Fruit fly (Drosophila melanogaster) whole organism, embryonic: ENCODE results near the gene CG14961.

Source experiments
- Blimp-1 ChIP-seq: fragments of 200-800 bp; sonication (Bioruptor generic); optimal IDR thresholded peaks from 3 replicates; lab custom pipeline; 2018; ENCODE audit warnings: missing biosample characterization, missing genetic modification characterization, mild to moderate bottlenecking, moderate library complexity, missing genetic modification reagents
- CG10209 ChIP-seq: fragments of 200-800 bp; sonication (Bioruptor generic); optimal IDR thresholded peaks from 3 replicates; lab custom pipeline; 2017; ENCODE audit warnings: missing biosample characterization, mild to moderate bottlenecking, missing genetic modification characterization, missing genetic modification reagents
- CG10543 ChIP-seq: fragments of 200-800 bp; sonication (Bioruptor generic); optimal IDR thresholded peaks from 3 replicates; lab custom pipeline; 2017; ENCODE audit warnings: missing biosample characterization, mild to moderate bottlenecking, missing genetic modification characterization, moderate library complexity
- CG10979 ChIP-seq: fragments of 200-800 bp; sonication (Bioruptor generic); optimal IDR thresholded peaks from 2 replicates; lab custom pipeline; 2018; ENCODE audit warnings: missing biosample characterization, mild to moderate bottlenecking, missing genetic modification characterization, moderate library complexity
- CG13424 ChIP-seq: fragments of 200-800 bp; sonication (Bioruptor generic); optimal IDR thresholded peaks from 2 replicates; lab custom pipeline; 2019; ENCODE audit warnings: missing biosample characterization, mild to moderate bottlenecking, missing genetic modification characterization, moderate library complexity
- CG17912 ChIP-seq: fragments of 200-800 bp; sonication (Bioruptor generic); optimal IDR thresholded peaks from 2 replicates; lab custom pipeline; 2018; ENCODE audit warnings: missing biosample characterization, mild to moderate bottlenecking, missing genetic modification characterization
- CG2120 ChIP-seq: fragments of 200-800 bp; sonication (Bioruptor generic); optimal IDR thresholded peaks from 3 replicates; lab custom pipeline; 2016; ENCODE audit warnings: missing biosample characterization, missing genetic modification characterization
- CG2129 ChIP-seq: fragments of 200-800 bp; sonication (Bioruptor generic); IDR thresholded peaks from 2 replicates; pipeline ENCODE4 v1.3.6; 2022; ENCODE audit warnings: missing biosample characterization, missing genetic modification characterization; ENCODE audit not compliant: partially characterized antibody
- CG30431 ChIP-seq: fragments of 200-800 bp; sonication (Bioruptor generic); optimal IDR thresholded peaks from 2 replicates; lab custom pipeline; 2017; ENCODE audit warnings: missing biosample characterization, missing genetic modification characterization
- CG31224 ChIP-seq: fragments of 200-800 bp; sonication (Bioruptor generic); IDR thresholded peaks from 2 replicates; pipeline ENCODE4 v1.3.6; 2022; ENCODE audit warnings: missing biosample characterization, missing genetic modification characterization
- CG3281 ChIP-seq: fragments of 200-800 bp; sonication (Bioruptor generic); optimal IDR thresholded peaks from 3 replicates; lab custom pipeline; 2017; ENCODE audit warnings: missing biosample characterization, mild to moderate bottlenecking, missing genetic modification characterization
- CG4282 ChIP-seq: fragments of 200-800 bp; sonication (Bioruptor generic); optimal IDR thresholded peaks from 2 replicates; lab custom pipeline; 2016; ENCODE audit warnings: missing biosample characterization, missing genetic modification characterization
- CG6689 ChIP-seq: fragments of 200-800 bp; sonication (Bioruptor generic); IDR thresholded peaks from 2 replicates; pipeline ENCODE4 v1.3.6; 2022; ENCODE audit warnings: missing biosample characterization, missing genetic modification characterization
- CG6765 ChIP-seq: fragments of 200-800 bp; sonication (Bioruptor generic); optimal IDR thresholded peaks from 3 replicates; lab custom pipeline; 2017; ENCODE audit warnings: missing biosample characterization, mild to moderate bottlenecking, missing genetic modification characterization
- CG6813 ChIP-seq: fragments of 200-800 bp; sonication (Bioruptor generic); optimal IDR thresholded peaks from 2 replicates; lab custom pipeline; 2017; ENCODE audit warnings: missing biosample characterization, missing genetic modification characterization, mild to moderate bottlenecking, moderate library complexity, missing genetic modification reagents
- CG8924 ChIP-seq: fragments of 200-800 bp; optimal IDR thresholded peaks from 3 replicates; lab custom pipeline; 2019; ENCODE audit warnings: missing biosample characterization, mild to moderate bottlenecking, missing genetic modification characterization, moderate library complexity
- CG9727 ChIP-seq: fragments of 200-800 bp; sonication (Bioruptor generic); optimal IDR thresholded peaks from 3 replicates; lab custom pipeline; 2017; ENCODE audit warnings: missing biosample characterization, mild to moderate bottlenecking, missing genetic modification characterization
- CG9797 ChIP-seq: fragments of 200-800 bp; sonication (Bioruptor generic); optimal IDR thresholded peaks from 3 replicates; lab custom pipeline; 2018; ENCODE audit warnings: missing biosample characterization, mild to moderate bottlenecking, missing genetic modification characterization
- Camta ChIP-seq: fragments of 200-800 bp; sonication (Bioruptor generic); optimal IDR thresholded peaks from 2 replicates; lab custom pipeline; 2016; ENCODE audit warnings: missing biosample characterization, missing genetic modification characterization
- Dll ChIP-seq: fragments of 200-800 bp; sonication (Bioruptor generic); IDR thresholded peaks from 4 replicates; pipeline ENCODE4 v1.3.6; 2022; ENCODE audit warnings: missing biosample characterization, missing genetic modification characterization; ENCODE audit not compliant: partially characterized antibody
- GATAe ChIP-seq: fragments of 200-800 bp; sonication (Bioruptor generic); conservative IDR thresholded peaks from 2 replicates; pipeline ENCODE4 v1.3.6; 2022; ENCODE audit warnings: missing biosample characterization, missing genetic modification characterization
- Gug ChIP-seq: fragments of 200-800 bp; sonication (Bioruptor generic); IDR thresholded peaks from 4 replicates; pipeline ENCODE4 v1.3.6; 2022; ENCODE audit warnings: missing biosample characterization, missing genetic modification characterization
- Mad ChIP-seq: fragments of 200-800 bp; sonication (Bioruptor generic); optimal IDR thresholded peaks from 2 replicates; lab custom pipeline; 2016; ENCODE audit warnings: missing biosample characterization, missing genetic modification characterization
- PHDP ChIP-seq: fragments of 200-800 bp; sonication (Bioruptor generic); optimal IDR thresholded peaks from 3 replicates; lab custom pipeline; 2018; ENCODE audit warnings: missing biosample characterization, mild to moderate bottlenecking, missing genetic modification characterization, moderate library complexity
- Side ChIP-seq: fragments of 200-800 bp; sonication (Bioruptor generic); optimal IDR thresholded peaks from 2 replicates; lab custom pipeline; 2016; ENCODE audit warnings: missing biosample characterization, missing genetic modification characterization
- Sry-β ChIP-seq: fragments of 200-800 bp; sonication (Bioruptor generic); optimal IDR thresholded peaks from 2 replicates; lab custom pipeline; 2018; ENCODE audit warnings: missing biosample characterization, mild to moderate bottlenecking, missing genetic modification characterization, moderate library complexity
- Trl ChIP-seq, 3 experiments: fragments of >200 bp in 2 of 3; fragments of 200-800 bp in 1 of 3; sonication (Bioruptor generic) in 1 of 3; optimal IDR thresholded peaks; 2 replicates in 1 of 3; 3 replicates in 2 of 3; lab custom pipeline; 2016 to 2017; ENCODE audit warnings: missing biosample characterization in 1 of 3, missing genetic modification characterization in 1 of 3
- ac ChIP-seq: fragments of 200-800 bp; sonication (Bioruptor generic); optimal IDR thresholded peaks from 3 replicates; lab custom pipeline; 2017; ENCODE audit warnings: missing biosample characterization, mild to moderate bottlenecking, missing genetic modification characterization
- cato ChIP-seq: fragments of 200-800 bp; sonication (Bioruptor generic); optimal IDR thresholded peaks from 2 replicates; lab custom pipeline; 2016; ENCODE audit warnings: missing biosample characterization, missing genetic modification characterization, borderline replicate concordance
- caup ChIP-seq: fragments of 200-800 bp; sonication (Bioruptor generic); optimal IDR thresholded peaks from 3 replicates; lab custom pipeline; 2017; ENCODE audit warnings: missing biosample characterization, mild to moderate bottlenecking, missing genetic modification characterization, moderate library complexity; ENCODE audit not compliant: severe bottlenecking
- crc ChIP-seq: fragments of 200-800 bp; sonication (Bioruptor generic); optimal IDR thresholded peaks from 2 replicates; lab custom pipeline; 2016; ENCODE audit warnings: missing biosample characterization, missing genetic modification characterization
- cwo ChIP-seq: fragments of 200-800 bp; sonication (Bioruptor generic); optimal IDR thresholded peaks from 3 replicates; lab custom pipeline; 2017; ENCODE audit warnings: missing biosample characterization, missing genetic modification characterization, mild to moderate bottlenecking, moderate library complexity, missing genetic modification reagents
- dm ChIP-seq: fragments of 200-800 bp; sonication (Bioruptor generic); optimal IDR thresholded peaks from 3 replicates; lab custom pipeline; 2016; ENCODE audit warnings: missing biosample characterization, missing genetic modification characterization
- grn ChIP-seq: fragments of 200-800 bp; sonication (Bioruptor generic); optimal IDR thresholded peaks from 3 replicates; lab custom pipeline; 2017; ENCODE audit warnings: missing biosample characterization, missing genetic modification characterization
- h ChIP-seq: fragments of >200 bp; optimal IDR thresholded peaks from 2 replicates; lab custom pipeline; 2017
- hb ChIP-seq: fragments of 200-800 bp; sonication (Bioruptor generic); IDR thresholded peaks from 3 replicates; pipeline ENCODE4 v1.3.6; 2022; ENCODE audit warnings: missing biosample characterization, missing genetic modification characterization; ENCODE audit not compliant: partially characterized antibody
- maf-S ChIP-seq: fragments of 200-800 bp; sonication (Bioruptor generic); optimal IDR thresholded peaks from 2 replicates; lab custom pipeline; 2016; ENCODE audit warnings: missing biosample characterization, missing genetic modification characterization
- odd ChIP-seq: fragments of 200-800 bp; sonication (Bioruptor generic); optimal IDR thresholded peaks from 2 replicates; lab custom pipeline; 2017; ENCODE audit warnings: missing biosample characterization, mild to moderate bottlenecking, missing genetic modification characterization
- onecut ChIP-seq: fragments of 200-800 bp; sonication (Bioruptor generic); IDR thresholded peaks from 2 replicates; pipeline ENCODE4 v1.3.6; 2022; ENCODE audit warnings: missing biosample characterization, missing genetic modification characterization
- pan ChIP-seq, 4 experiments: fragments of >200 bp in 3 of 4; fragments of 200-800 bp in 1 of 4; sonication (Bioruptor generic) in 1 of 4; optimal IDR thresholded peaks in 3 of 4; IDR thresholded peaks in 1 of 4; 2 replicates each; pipeline versions ENCODE4 v1.3.6 to Lab custom; 2017 to 2022; ENCODE audit warnings: missing biosample characterization in 2 of 4, missing genetic modification characterization in 2 of 4, mixed read lengths in 1 of 4
- pita ChIP-seq: fragments of 200-800 bp; sonication (Bioruptor generic); optimal IDR thresholded peaks from 2 replicates; lab custom pipeline; 2017; ENCODE audit warnings: missing biosample characterization, mild to moderate bottlenecking, missing genetic modification characterization
- sd ChIP-seq: fragments of 200-800 bp; sonication (Bioruptor generic); optimal IDR thresholded peaks from 3 replicates; lab custom pipeline; 2018; ENCODE audit warnings: missing biosample characterization, mild to moderate bottlenecking, missing genetic modification characterization, moderate library complexity
- slou ChIP-seq: fragments of 200-800 bp; sonication (Bioruptor generic); optimal IDR thresholded peaks from 3 replicates; lab custom pipeline; 2016; ENCODE audit warnings: missing biosample characterization, missing genetic modification characterization
- sqz ChIP-seq: fragments of 200-800 bp; sonication (Bioruptor generic); optimal IDR thresholded peaks from 3 replicates; lab custom pipeline; 2018; ENCODE audit warnings: missing biosample characterization, mild to moderate bottlenecking, missing genetic modification characterization
- ssp ChIP-seq: fragments of 200-800 bp; sonication (Bioruptor generic); IDR thresholded peaks from 2 replicates; pipeline ENCODE4 v1.3.6; 2022; ENCODE audit warnings: missing biosample characterization, missing genetic modification characterization
- tio ChIP-seq: fragments of 200-800 bp; sonication (Bioruptor generic); optimal IDR thresholded peaks from 2 replicates; lab custom pipeline; 2017; ENCODE audit warnings: missing biosample characterization, missing genetic modification characterization, inconsistent platforms
- wek ChIP-seq: fragments of 200-800 bp; sonication (Bioruptor generic); optimal IDR thresholded peaks from 3 replicates; lab custom pipeline; 2018; ENCODE audit warnings: missing biosample characterization, mild to moderate bottlenecking, missing genetic modification characterization, moderate library complexity

The CG14961 gene

dm6 chr3L:3319223-3319643, 10.6 kb upstream of the CG14961 start, which contains the start of the genes PIG-C, CG12016 and Dpm2 (continued):
- TF ChIP-seq CG9797 (GFP tag; lab: Kevin White, UChicago) (peak; percentile 79), pita (no peak), CG6689 (GFP tag; lab: Robert Waterston, UW) (peak; percentile 52; the same call in 1 of the 2 replicates), Blimp-1 (GFP tag; lab: Kevin White, UChicago) (peak; percentile 36), CG30431 (peak; percentile 19), hb (GFP tag; lab: Robert Waterston, UW) (peak; percentile 96), maf-S (GFP tag; lab: Kevin White, UChicago) (peak; percentile 66), sd (tag; lab: Kevin White, UChicago) (no peak), Dll (peak; percentile 98), sqz (no peak), Sry-β (peak; percentile 84), CG6813 (GFP tag; lab: Kevin White, UChicago) (no peak), tio (GFP tag; lab: Kevin White, UChicago) (no peak), slou (no peak), Trl (optimal IDR thresholded peaks at IDR 0.05; lab: Kevin White, UChicago) (no peak), Trl (GFP tag; optimal IDR thresholded peaks at IDR 0.05; lab: Kevin White, UChicago) (peak; percentile 78), Mad (GFP tag; lab: Kevin White, UChicago) (peak; percentile 73), ac (GFP tag; lab: Kevin White, UChicago) (no peak), CG4282 (GFP tag; lab: Kevin White, UChicago) (peak; percentile 19), h (lab: Kevin White, UChicago) (no peak), CG17912 (GFP tag; lab: Kevin White, UChicago) (no peak), Camta (GFP tag; lab: Kevin White, UChicago) (peak; percentile 54), cato (peak; percentile 67), CG3281 (GFP tag; lab: Kevin White, UChicago) (peak; percentile 27), CG9727 (GFP tag; lab: Kevin White, UChicago) (peak; percentile 50), CG10543 (GFP tag; lab: Kevin White, UChicago) (peak; percentile 76), CG2129 (GFP tag; lab: Robert Waterston, UW) (peak; percentile 95), GATAe (GFP tag; lab: Robert Waterston, UW) (no peak)

- TF ChIP-seq CG10979 (tag; lab: Kevin White, UChicago) = peak; percentile 6
- peak; percentile 58 for TF ChIP-seq cwo (GFP tag; lab: Kevin White, UChicago)
- peak; percentile 10 for TF ChIP-seq caup (GFP tag; lab: Kevin White, UChicago)
- peak; percentile 15; the same call in 1 of the 2 replicates for TF ChIP-seq onecut (GFP tag; lab: Robert Waterston, UW)
- no peak for TF ChIP-seq grn (GFP tag; lab: Kevin White, UChicago)
- TF ChIP-seq CG31224 (GFP tag; lab: Robert Waterston, UW) = 0 out of 2 replicates have a peak, but pooled peaks have one; percentile 15
- peak; percentile 12 for TF ChIP-seq CG8924
- peak; percentile 15 for TF ChIP-seq CG6765
- no peak for TF ChIP-seq odd (GFP tag; lab: Kevin White, UChicago)
- TF ChIP-seq dm (GFP tag; lab: Kevin White, UChicago) = no peak
- no peak for TF ChIP-seq CG10209
- peak; percentile 6 for TF ChIP-seq crc (GFP tag; lab: Kevin White, UChicago)
- peak; percentile 26 for TF ChIP-seq PHDP (tag; lab: Kevin White, UChicago)
- TF ChIP-seq ssp (GFP tag; lab: Robert Waterston, UW) = no peak
- TF ChIP-seq Gug (GFP tag; lab: Robert Waterston, UW) = peak; percentile 6; the same call in 1 of the 4 replicates
- TF ChIP-seq CG13424 (tag; lab: Kevin White, UChicago) = peak; percentile 3
- peak; percentile 56 for TF ChIP-seq CG2120 (GFP tag; lab: Kevin White, UChicago)
- no peak for TF ChIP-seq pan (optimal IDR thresholded peaks at IDR 0.05; lab: Kevin White, UChicago)
- peak in 1 of 2 experiments; percentile 47 for TF ChIP-seq pan (GFP tag; optimal IDR thresholded peaks at IDR 0.05 in 1 of 2, IDR thresholded peaks at IDR 0.05 in 1 of 2)
- TF ChIP-seq wek = no peak
- peak; percentile 7 for TF ChIP-seq Side
These were observed 9.7 kb upstream of the CG14961 start for dm6 chr3L:3319992-3320732.
